Worm (Caenorhabditis elegans) whole organism, young adult: ENCODE measurements around the gene irg-1.

Experiments
- B0336.3 ChIP-seq: fragments of 200-800 bp; sonication (Bioruptor generic); IDR thresholded peaks from 2 replicates; pipeline ENCODE4 v1.3.6; 2022; ENCODE audit warnings: missing genetic modification characterization, missing compliant biosample characterization
- gei-17 ChIP-seq: fragments of 200-800 bp; sonication (Bioruptor generic); optimal IDR thresholded peaks from 2 replicates; lab custom pipeline; 2018; ENCODE audit warnings: mild to moderate bottlenecking, missing genetic modification characterization, missing compliant biosample characterization

- TF ChIP-seq gei-17 (GFP tag; lab: Kevin White, UChicago) (no peak), B0336.3 (GFP tag; lab: Robert Waterston, UW) (no peak)
Measured at ce11 chrV:3486857-3487256, 36.5 kb upstream of the irg-1 start, which contains the start of gene srbc-32.
